Fruit fly (Drosophila melanogaster) whole organism, embryonic: ENCODE results near the gene CG32985.

Experiments
- Awh ChIP-seq: fragments of 200-800 bp; sonication (Bioruptor generic); IDR thresholded peaks from 2 replicates; pipeline ENCODE4, ENCODE4 v1.3.6; 2022; ENCODE audit warnings: missing biosample characterization, missing genetic modification characterization
- BEAF-32 ChIP-seq: fragments of 200-800 bp; sonication (Bioruptor generic); optimal IDR thresholded peaks from 3 replicates; lab custom pipeline; 2017; ENCODE audit warnings: missing biosample characterization, missing genetic modification characterization, mild to moderate bottlenecking, moderate library complexity, missing genetic modification reagents
- Bdp1 ChIP-seq: fragments of 200-800 bp; sonication (Bioruptor generic); optimal IDR thresholded peaks from 3 replicates; lab custom pipeline; 2016; ENCODE audit warnings: missing biosample characterization, missing genetic modification characterization
- CG1024 ChIP-seq: fragments of 200-800 bp; sonication (Bioruptor generic); IDR thresholded peaks from 2 replicates; pipeline ENCODE4 v1.3.6; 2022; ENCODE audit warnings: missing biosample characterization, missing genetic modification characterization
- CG11696 ChIP-seq: fragments of 200-800 bp; sonication (Bioruptor generic); IDR thresholded peaks from 2 replicates; pipeline ENCODE4 v1.3.6; 2022; ENCODE audit warnings: missing biosample characterization, missing genetic modification characterization
- CG12104 ChIP-seq: fragments of 200-800 bp; sonication (Bioruptor generic); optimal IDR thresholded peaks from 3 replicates; lab custom pipeline; 2016; ENCODE audit warnings: missing biosample characterization, missing genetic modification characterization
- CG12744 ChIP-seq: fragments of 200-800 bp; sonication (Bioruptor generic); optimal IDR thresholded peaks from 2 replicates; lab custom pipeline; 2016; ENCODE audit warnings: missing biosample characterization, missing genetic modification characterization
- CG13424 ChIP-seq: fragments of 200-800 bp; sonication (Bioruptor generic); optimal IDR thresholded peaks from 2 replicates; lab custom pipeline; 2019; ENCODE audit warnings: missing biosample characterization, mild to moderate bottlenecking, missing genetic modification characterization, moderate library complexity
- CG13894 ChIP-seq: fragments of 200-800 bp; sonication (Bioruptor generic); optimal IDR thresholded peaks from 3 replicates; lab custom pipeline; 2018; ENCODE audit warnings: missing biosample characterization, mild to moderate bottlenecking, missing genetic modification characterization, moderate library complexity
- CG14667 ChIP-seq: fragments of 200-800 bp; sonication (Bioruptor generic); IDR thresholded peaks from 2 replicates; pipeline ENCODE4 v1.3.6; 2022; ENCODE audit warnings: missing biosample characterization, missing genetic modification characterization
- CG16813 ChIP-seq: fragments of 200-800 bp; sonication (Bioruptor generic); IDR thresholded peaks from 3 replicates; pipeline ENCODE4 v1.3.6; 2022; ENCODE audit warnings: missing biosample characterization, missing genetic modification characterization; ENCODE audit not compliant: partially characterized antibody
- CG17328 ChIP-seq: fragments of 200-800 bp; sonication (Bioruptor generic); IDR thresholded peaks from 2 replicates; pipeline ENCODE4 v1.3.6; 2022; ENCODE audit warnings: missing biosample characterization, missing genetic modification characterization
- CG17568 ChIP-seq: fragments of 200-800 bp; sonication (Bioruptor generic); optimal IDR thresholded peaks from 2 replicates; lab custom pipeline; 2018; ENCODE audit warnings: missing biosample characterization, mild to moderate bottlenecking, missing genetic modification characterization, moderate library complexity
- CG18599 ChIP-seq: fragments of 200-800 bp; sonication (Bioruptor generic); optimal IDR thresholded peaks from 3 replicates; lab custom pipeline; 2017; ENCODE audit warnings: missing biosample characterization, missing genetic modification characterization, mild to moderate bottlenecking, moderate library complexity, missing genetic modification reagents
- CG2889 ChIP-seq: fragments of 200-800 bp; sonication (Bioruptor generic); IDR thresholded peaks from 3 replicates; pipeline ENCODE4 v1.3.6; 2022; ENCODE audit warnings: missing biosample characterization, missing genetic modification characterization
- CG30403 ChIP-seq: fragments of 200-800 bp; sonication (Bioruptor generic); optimal IDR thresholded peaks from 3 replicates; lab custom pipeline; 2016; ENCODE audit warnings: missing biosample characterization, missing genetic modification characterization
- CG30431 ChIP-seq: fragments of 200-800 bp; sonication (Bioruptor generic); optimal IDR thresholded peaks from 2 replicates; lab custom pipeline; 2017; ENCODE audit warnings: missing biosample characterization, missing genetic modification characterization
- CG31388 ChIP-seq: fragments of 200-800 bp; sonication (Bioruptor generic); optimal IDR thresholded peaks from 2 replicates; lab custom pipeline; 2016; ENCODE audit warnings: missing biosample characterization, missing genetic modification characterization
- CG31441 ChIP-seq: fragments of 200-800 bp; sonication (Bioruptor generic); IDR thresholded peaks from 2 replicates; pipeline ENCODE4 v1.3.6; 2022; ENCODE audit warnings: missing biosample characterization, missing genetic modification characterization
- CG4282 ChIP-seq: fragments of 200-800 bp; sonication (Bioruptor generic); optimal IDR thresholded peaks from 2 replicates; lab custom pipeline; 2016; ENCODE audit warnings: missing biosample characterization, missing genetic modification characterization
- CG6272 ChIP-seq: fragments of 200-800 bp; sonication (Bioruptor generic); IDR thresholded peaks from 2 replicates; pipeline ENCODE4 v1.3.6; 2022; ENCODE audit warnings: missing biosample characterization, missing genetic modification characterization
- CG7271 ChIP-seq: fragments of 200-800 bp; sonication (Bioruptor generic); optimal IDR thresholded peaks from 2 replicates; lab custom pipeline; 2018; ENCODE audit warnings: missing biosample characterization, mild to moderate bottlenecking, missing genetic modification characterization, moderate library complexity
- CG7556 ChIP-seq: fragments of 200-800 bp; sonication (Bioruptor generic); optimal IDR thresholded peaks from 2 replicates; lab custom pipeline; 2017; ENCODE audit warnings: missing biosample characterization, mild to moderate bottlenecking, missing genetic modification characterization
- CG7745 ChIP-seq: fragments of 200-800 bp; sonication (Bioruptor generic); optimal IDR thresholded peaks from 2 replicates; lab custom pipeline; 2018; ENCODE audit warnings: missing biosample characterization, mild to moderate bottlenecking, missing genetic modification characterization, moderate library complexity
- CG7839 ChIP-seq: fragments of 200-800 bp; sonication (Bioruptor generic); optimal IDR thresholded peaks from 3 replicates; lab custom pipeline; 2018; ENCODE audit warnings: missing biosample characterization, mild to moderate bottlenecking, missing genetic modification characterization, moderate library complexity
- CG8290 ChIP-seq, 3 experiments: fragments of 200-800 bp; sonication (Bioruptor generic); optimal IDR thresholded peaks; 2 replicates each; lab custom pipeline; 2016 to 2019; ENCODE audit warnings: missing biosample characterization in 3 of 3, missing genetic modification characterization in 3 of 3, mild to moderate bottlenecking in 2 of 3, moderate library complexity in 1 of 3
- D19B ChIP-seq: fragments of 200-800 bp; sonication (Bioruptor generic); optimal IDR thresholded peaks from 2 replicates; lab custom pipeline; 2017; ENCODE audit warnings: missing biosample characterization, mild to moderate bottlenecking, missing genetic modification characterization
- Doc2 ChIP-seq: fragments of 200-800 bp; sonication (Bioruptor generic); IDR thresholded peaks from 2 replicates; pipeline ENCODE4 v1.3.6; 2022; ENCODE audit warnings: missing biosample characterization, missing genetic modification characterization
- Drgx ChIP-seq: fragments of 200-800 bp; sonication (Bioruptor generic); IDR thresholded peaks from 2 replicates; pipeline ENCODE4 v1.3.6; 2022; ENCODE audit warnings: missing biosample characterization, missing genetic modification characterization
- E2f1 ChIP-seq: fragments of 200-800 bp; sonication (Bioruptor generic); IDR thresholded peaks from 2 replicates; pipeline ENCODE4 v1.3.6; 2022; ENCODE audit warnings: missing biosample characterization, missing genetic modification characterization
- H15 ChIP-seq: fragments of 200-800 bp; sonication (Bioruptor generic); IDR thresholded peaks from 3 replicates; pipeline ENCODE4 v1.3.6; 2022; ENCODE audit warnings: missing biosample characterization, missing genetic modification characterization
- HLHmδ ChIP-seq: fragments of 200-800 bp; sonication (Bioruptor generic); optimal IDR thresholded peaks from 2 replicates; lab custom pipeline; 2018; ENCODE audit warnings: missing biosample characterization, mild to moderate bottlenecking, missing genetic modification characterization, moderate library complexity
- Kr ChIP-seq: fragments of 200-800 bp; sonication (Bioruptor generic); optimal IDR thresholded peaks from 2 replicates; lab custom pipeline; 2017; ENCODE audit warnings: missing biosample characterization, mild to moderate bottlenecking, missing genetic modification characterization
- Mrtf ChIP-seq: fragments of 200-800 bp; sonication (Bioruptor generic); IDR thresholded peaks from 3 replicates; pipeline ENCODE4 v1.3.6; 2022; ENCODE audit warnings: missing biosample characterization, missing genetic modification characterization
- aop ChIP-seq: fragments of 200-800 bp; sonication (Bioruptor generic); IDR thresholded peaks from 2 replicates; pipeline ENCODE4 v1.3.6; 2022; ENCODE audit warnings: missing biosample characterization, missing genetic modification characterization
- bigmax ChIP-seq: fragments of 200-800 bp; sonication (Bioruptor generic); optimal IDR thresholded peaks from 2 replicates; lab custom pipeline; 2018; ENCODE audit warnings: missing biosample characterization, mild to moderate bottlenecking, missing genetic modification characterization
- br ChIP-seq: fragments of >200 bp; optimal IDR thresholded peaks from 2 replicates; lab custom pipeline; 2017
- crol ChIP-seq: fragments of 200-800 bp; sonication (Bioruptor generic); IDR thresholded peaks from 2 replicates; pipeline ENCODE4 v1.3.6; 2022; ENCODE audit warnings: missing biosample characterization, missing genetic modification characterization
- dysf ChIP-seq: fragments of 200-800 bp; sonication (Bioruptor generic); IDR thresholded peaks from 3 replicates; pipeline ENCODE4 v1.3.6; 2022; ENCODE audit warnings: missing biosample characterization, missing genetic modification characterization
- emc ChIP-seq: fragments of 200-800 bp; sonication (Bioruptor generic); optimal IDR thresholded peaks from 2 replicates; lab custom pipeline; 2016; ENCODE audit warnings: missing biosample characterization, missing genetic modification characterization
- hkb ChIP-seq, 2 experiments: fragments of 200-800 bp in 1 of 2; fragments of >200 bp in 1 of 2; sonication (Bioruptor generic) in 1 of 2; IDR thresholded peaks in 1 of 2; optimal IDR thresholded peaks in 1 of 2; 2 replicates each; pipeline versions ENCODE4 v1.3.6 to Lab custom; 2017 to 2022; ENCODE audit warnings: missing biosample characterization in 1 of 2, missing genetic modification characterization in 1 of 2
- jing ChIP-seq: fragments of 200-800 bp; sonication (Bioruptor generic); optimal IDR thresholded peaks from 2 replicates; lab custom pipeline; 2018; ENCODE audit warnings: missing biosample characterization, mild to moderate bottlenecking, missing genetic modification characterization
- klu ChIP-seq: fragments of 200-800 bp; sonication (Bioruptor generic); IDR thresholded peaks from 2 replicates; pipeline ENCODE4 v1.3.6; 2022; ENCODE audit warnings: missing biosample characterization, missing genetic modification characterization
- lov ChIP-seq, 2 experiments: fragments of 200-800 bp in 1 of 2; fragments of >200 bp in 1 of 2; sonication (Bioruptor generic) in 1 of 2; IDR thresholded peaks in 1 of 2; optimal IDR thresholded peaks in 1 of 2; 2 replicates in 1 of 2; 3 replicates in 1 of 2; pipeline versions ENCODE4 v1.3.6 to Lab custom; 2017 to 2022; ENCODE audit warnings: missing biosample characterization in 1 of 2, missing genetic modification characterization in 1 of 2
- otp ChIP-seq: fragments of 200-800 bp; sonication (Bioruptor generic); IDR thresholded peaks from 3 replicates; pipeline ENCODE4, ENCODE4 v1.3.6; 2022; ENCODE audit warnings: missing biosample characterization, missing genetic modification characterization
- ro ChIP-seq: fragments of 200-800 bp; sonication (Bioruptor generic); IDR thresholded peaks from 2 replicates; pipeline ENCODE4 v1.3.6; 2022; ENCODE audit warnings: missing biosample characterization, missing genetic modification characterization
- scrt ChIP-seq: fragments of 200-800 bp; sonication (Bioruptor generic); optimal IDR thresholded peaks from 2 replicates; lab custom pipeline; 2018; ENCODE audit warnings: missing biosample characterization, mild to moderate bottlenecking, missing genetic modification characterization, moderate library complexity
- slbo ChIP-seq: fragments of 200-800 bp; sonication (Bioruptor generic); IDR thresholded peaks from 2 replicates; pipeline ENCODE4 v1.3.6; 2022; ENCODE audit warnings: missing biosample characterization, missing genetic modification characterization
- trem ChIP-seq: fragments of 200-800 bp; optimal IDR thresholded peaks from 3 replicates; lab custom pipeline; 2019; ENCODE audit warnings: missing biosample characterization, mild to moderate bottlenecking, missing genetic modification characterization, moderate library complexity
- vnd ChIP-seq: fragments of 200-800 bp; sonication (Bioruptor generic); IDR thresholded peaks from 3 replicates; pipeline ENCODE4 v1.3.6; 2022; ENCODE audit warnings: missing biosample characterization, missing genetic modification characterization; ENCODE audit not compliant: partially characterized antibody
- wek ChIP-seq: fragments of 200-800 bp; sonication (Bioruptor generic); optimal IDR thresholded peaks from 3 replicates; lab custom pipeline; 2018; ENCODE audit warnings: missing biosample characterization, mild to moderate bottlenecking, missing genetic modification characterization, moderate library complexity

Gene CG32985

dm6 chr2L:8943110-8943509 is 19.2 kb upstream of the CG32985 start, which contains the start of gene CG9515 (continued):
- TF ChIP-seq CG7745 (tag; lab: Kevin White, UChicago) (no peak), CG30403 (GFP tag; lab: Kevin White, UChicago) (no peak), klu (GFP tag; lab: Robert Waterston, UW) (no peak), slbo (GFP tag; lab: Robert Waterston, UW) (no peak), aop (GFP tag; lab: Robert Waterston, UW) (no peak), CG31388 (GFP tag; lab: Kevin White, UChicago) (no peak), trem (tag; lab: Kevin White, UChicago) (peak; percentile 58), br (lab: Kevin White, UChicago) (no peak), CG17328 (no peak), CG8290 (GFP tag; optimal IDR thresholded peaks at IDR 0.05; lab: Kevin White, UChicago) (no peak), CG8290 (tag; optimal IDR thresholded peaks at IDR 0.05; lab: Kevin White, UChicago) (peak in 1 of 2 experiments; percentile 52), CG14667 (GFP tag; lab: Robert Waterston, UW) (no peak), Drgx (GFP tag; lab: Robert Waterston, UW) (no peak), H15 (GFP tag; lab: Robert Waterston, UW) (no peak), CG4282 (GFP tag; lab: Kevin White, UChicago) (no peak), Awh (GFP tag; lab: Robert Waterston, UW) (no peak), CG1024 (GFP tag; lab: Robert Waterston, UW) (no peak), Mrtf (GFP tag; lab: Robert Waterston, UW) (no peak), D19B (GFP tag; lab: Kevin White, UChicago) (no peak), CG2889 (no peak), CG13894 (tag; lab: Kevin White, UChicago) (no peak), CG12104 (GFP tag; lab: Kevin White, UChicago) (no peak), jing (GFP tag; lab: Kevin White, UChicago) (no peak), scrt (GFP tag; lab: Kevin White, UChicago) (no peak), CG6272 (no peak), CG16813 (GFP tag; lab: Robert Waterston, UW) (peak; percentile 83), hkb (optimal IDR thresholded peaks at IDR 0.05; lab: Kevin White, UChicago) (no peak), hkb (GFP tag; IDR thresholded peaks at IDR 0.05; lab: Robert Waterston, UW) (no peak), ro (GFP tag; lab: Robert Waterston, UW) (no peak), Doc2 (no peak), dysf (no peak), CG7839 (tag; lab: Kevin White, UChicago) (no peak), CG12744 (GFP tag; lab: Kevin White, UChicago) (no peak), CG31441 (GFP tag; lab: Robert Waterston, UW) (no peak), CG7271 (no peak), CG13424 (tag; lab: Kevin White, UChicago) (no peak), CG18599 (GFP tag; lab: Kevin White, UChicago) (no peak), Bdp1 (GFP tag; lab: Kevin White, UChicago) (no peak), CG17568 (GFP tag; lab: Kevin White, UChicago) (no peak), CG30431 (GFP tag; lab: Kevin White, UChicago) (no peak), BEAF-32 (GFP tag; lab: Kevin White, UChicago) (peak; percentile 59), HLHmδ (no peak), wek (no peak), otp (GFP tag; lab: Robert Waterston, UW) (no peak), vnd (GFP tag; lab: Robert Waterston, UW) (peak; percentile 69), bigmax (GFP tag; lab: Kevin White, UChicago) (no peak), emc (GFP tag; lab: Kevin White, UChicago) (no peak), CG11696 (GFP tag; lab: Robert Waterston, UW) (no peak), E2f1 (GFP tag; lab: Robert Waterston, UW) (no peak), lov (optimal IDR thresholded peaks at IDR 0.05; lab: Kevin White, UChicago) (no peak), lov (GFP tag; IDR thresholded peaks at IDR 0.05; lab: Robert Waterston, UW) (no peak), Kr (GFP tag; lab: Kevin White, UChicago) (no peak), crol (no peak), CG7556 (no peak)
